Fruit fly (Drosophila melanogaster) whole organism, embryonic: Measurements from ENCODE around the gene CG6791.

Experiments
- ATbp ChIP-seq: fragments of 200-800 bp; sonication (Bioruptor generic); optimal IDR thresholded peaks from 2 replicates; lab custom pipeline; 2017; ENCODE audit warnings: missing biosample characterization, mild to moderate bottlenecking, missing genetic modification characterization, missing genetic modification reagents
- CG12391 ChIP-seq: fragments of 200-800 bp; sonication (Bioruptor generic); optimal IDR thresholded peaks from 3 replicates; lab custom pipeline; 2018; ENCODE audit warnings: missing biosample characterization, mild to moderate bottlenecking, missing genetic modification characterization, moderate library complexity
- CG16813 ChIP-seq: fragments of 200-800 bp; sonication (Bioruptor generic); IDR thresholded peaks from 3 replicates; pipeline ENCODE4 v1.3.6; 2022; ENCODE audit warnings: missing biosample characterization, missing genetic modification characterization; ENCODE audit not compliant: partially characterized antibody
- CG16863 ChIP-seq: fragments of 200-800 bp; sonication (Bioruptor generic); optimal IDR thresholded peaks from 3 replicates; lab custom pipeline; 2016; ENCODE audit warnings: missing biosample characterization, missing genetic modification characterization
- CG17186 ChIP-seq: fragments of 200-800 bp; sonication (Bioruptor generic); optimal IDR thresholded peaks from 3 replicates; lab custom pipeline; 2017; ENCODE audit warnings: missing biosample characterization, missing genetic modification reagents, missing genetic modification characterization
- CG18262 ChIP-seq: fragments of 200-800 bp; optimal IDR thresholded peaks from 3 replicates; lab custom pipeline; 2019; ENCODE audit warnings: missing biosample characterization, mild to moderate bottlenecking, missing genetic modification characterization, moderate library complexity
- CG2712 ChIP-seq: fragments of 200-800 bp; optimal IDR thresholded peaks from 3 replicates; lab custom pipeline; 2019; ENCODE audit warnings: missing biosample characterization, mild to moderate bottlenecking, missing genetic modification characterization, moderate library complexity
- CG30403 ChIP-seq: fragments of 200-800 bp; sonication (Bioruptor generic); optimal IDR thresholded peaks from 3 replicates; lab custom pipeline; 2016; ENCODE audit warnings: missing biosample characterization, missing genetic modification characterization
- CG3163 ChIP-seq: fragments of 200-800 bp; sonication (Bioruptor generic); optimal IDR thresholded peaks from 3 replicates; lab custom pipeline; 2016; ENCODE audit warnings: missing biosample characterization, missing genetic modification characterization
- CG4282 ChIP-seq: fragments of 200-800 bp; sonication (Bioruptor generic); optimal IDR thresholded peaks from 2 replicates; lab custom pipeline; 2016; ENCODE audit warnings: missing biosample characterization, missing genetic modification characterization
- CG8388 ChIP-seq: fragments of 200-800 bp; sonication (Bioruptor generic); optimal IDR thresholded peaks from 2 replicates; lab custom pipeline; 2019; ENCODE audit warnings: missing biosample characterization, mild to moderate bottlenecking, missing genetic modification characterization, moderate library complexity
- Dek ChIP-seq: fragments of 200-800 bp; sonication (Bioruptor generic); optimal IDR thresholded peaks from 3 replicates; lab custom pipeline; 2019; ENCODE audit warnings: missing biosample characterization, mild to moderate bottlenecking, missing genetic modification characterization, moderate library complexity
- Dfd ChIP-seq, 2 experiments: fragments of >200 bp; optimal IDR thresholded peaks; 2 replicates each; lab custom pipeline; 2017; ENCODE audit warnings: missing biosample characterization in 2 of 2, missing genetic modification characterization in 2 of 2
- Ssrp ChIP-seq: fragments of 200-800 bp; sonication (Bioruptor generic); optimal IDR thresholded peaks from 2 replicates; lab custom pipeline; 2018; ENCODE audit warnings: missing biosample characterization, mild to moderate bottlenecking, missing genetic modification characterization, moderate library complexity
- Trl ChIP-seq, 3 experiments: fragments of >200 bp in 2 of 3; fragments of 200-800 bp in 1 of 3; sonication (Bioruptor generic) in 1 of 3; optimal IDR thresholded peaks; 2 replicates in 1 of 3; 3 replicates in 2 of 3; lab custom pipeline; 2016 to 2017; ENCODE audit warnings: missing biosample characterization in 1 of 3, missing genetic modification characterization in 1 of 3
- ap ChIP-seq: fragments of 200-800 bp; sonication (Bioruptor generic); IDR thresholded peaks from 2 replicates; pipeline ENCODE4 v1.3.6; 2022; ENCODE audit warnings: missing biosample characterization, missing genetic modification characterization
- ara ChIP-seq: fragments of 200-800 bp; sonication (Bioruptor generic); IDR thresholded peaks from 2 replicates; pipeline ENCODE4 v1.3.6; 2022; ENCODE audit warnings: missing biosample characterization, missing genetic modification characterization
- bsh ChIP-seq, 2 experiments: fragments of 200-800 bp; sonication (Bioruptor generic); optimal IDR thresholded peaks; 2 replicates each; lab custom pipeline; 2017 to 2018; ENCODE audit warnings: mild to moderate bottlenecking in 2 of 2, missing biosample characterization in 2 of 2, missing genetic modification characterization in 2 of 2, moderate library complexity in 1 of 2
- chif ChIP-seq, 2 experiments: fragments of 200-800 bp; sonication (Bioruptor generic); optimal IDR thresholded peaks; 3 replicates each; lab custom pipeline; 2016; ENCODE audit warnings: missing biosample characterization in 2 of 2, missing genetic modification characterization in 2 of 2
- emc ChIP-seq: fragments of 200-800 bp; sonication (Bioruptor generic); optimal IDR thresholded peaks from 2 replicates; lab custom pipeline; 2016; ENCODE audit warnings: missing biosample characterization, missing genetic modification characterization
- fd3F ChIP-seq: fragments of 200-800 bp; sonication (Bioruptor generic); optimal IDR thresholded peaks from 2 replicates; lab custom pipeline; 2018; ENCODE audit warnings: missing biosample characterization, mild to moderate bottlenecking, missing genetic modification characterization, moderate library complexity
- gce ChIP-seq: fragments of 200-800 bp; sonication (Bioruptor generic); IDR thresholded peaks from 3 replicates; pipeline ENCODE4 v1.3.6; 2022; ENCODE audit warnings: missing biosample characterization, missing genetic modification characterization
- gem ChIP-seq: fragments of 200-800 bp; sonication (Bioruptor generic); optimal IDR thresholded peaks from 2 replicates; lab custom pipeline; 2019; ENCODE audit warnings: missing biosample characterization, mild to moderate bottlenecking, missing genetic modification characterization, moderate library complexity
- gfzf ChIP-seq: fragments of 200-800 bp; sonication (Bioruptor generic); optimal IDR thresholded peaks from 2 replicates; lab custom pipeline; 2016; ENCODE audit warnings: missing biosample characterization, mild to moderate bottlenecking, missing genetic modification characterization, moderate library complexity
- grau ChIP-seq: fragments of 200-800 bp; optimal IDR thresholded peaks from 3 replicates; lab custom pipeline; 2019; ENCODE audit warnings: missing biosample characterization, mild to moderate bottlenecking, missing genetic modification characterization, moderate library complexity
- gsb ChIP-seq: fragments of 200-800 bp; sonication (Bioruptor generic); IDR thresholded peaks from 2 replicates; pipeline ENCODE4 v1.3.6; 2022; ENCODE audit warnings: missing biosample characterization, missing genetic modification characterization
- gt ChIP-seq: fragments of 200-800 bp; sonication (Bioruptor generic); IDR thresholded peaks from 2 replicates; pipeline ENCODE4 v1.3.6; 2022; ENCODE audit warnings: missing biosample characterization, missing genetic modification characterization
- h ChIP-seq: fragments of >200 bp; optimal IDR thresholded peaks from 2 replicates; lab custom pipeline; 2017
- ken ChIP-seq: fragments of 200-800 bp; sonication (Bioruptor generic); IDR thresholded peaks from 3 replicates; pipeline ENCODE4 v1.3.6; 2022; ENCODE audit warnings: missing biosample characterization, missing genetic modification characterization
- knrl ChIP-seq: fragments of 200-800 bp; sonication (Bioruptor generic); IDR thresholded peaks from 3 replicates; pipeline ENCODE4 v1.3.6; 2022; ENCODE audit warnings: missing biosample characterization, missing genetic modification characterization; ENCODE audit not compliant: partially characterized antibody
- lov ChIP-seq, 2 experiments: fragments of 200-800 bp in 1 of 2; fragments of >200 bp in 1 of 2; sonication (Bioruptor generic) in 1 of 2; IDR thresholded peaks in 1 of 2; optimal IDR thresholded peaks in 1 of 2; 2 replicates in 1 of 2; 3 replicates in 1 of 2; pipeline versions ENCODE4 v1.3.6 to Lab custom; 2017 to 2022; ENCODE audit warnings: missing biosample characterization in 1 of 2, missing genetic modification characterization in 1 of 2
- pros ChIP-seq: fragments of 200-800 bp; sonication (Bioruptor generic); optimal IDR thresholded peaks from 3 replicates; lab custom pipeline; 2019; ENCODE audit warnings: missing biosample characterization, mild to moderate bottlenecking, missing genetic modification characterization, moderate library complexity
- sc ChIP-seq, 3 experiments: fragments of >200 bp in 2 of 3; fragments of 200-800 bp in 1 of 3; sonication (Bioruptor generic) in 1 of 3; optimal IDR thresholded peaks; 2 replicates in 2 of 3; 3 replicates in 1 of 3; lab custom pipeline; 2017; ENCODE audit warnings: mild to moderate bottlenecking in 1 of 3, missing biosample characterization in 1 of 3, missing genetic modification characterization in 1 of 3, missing genetic modification reagents in 1 of 3
- sqz ChIP-seq: fragments of 200-800 bp; sonication (Bioruptor generic); optimal IDR thresholded peaks from 3 replicates; lab custom pipeline; 2018; ENCODE audit warnings: missing biosample characterization, mild to moderate bottlenecking, missing genetic modification characterization
- sug ChIP-seq: fragments of 200-800 bp; optimal IDR thresholded peaks from 2 replicates; lab custom pipeline; 2019; ENCODE audit warnings: missing biosample characterization, mild to moderate bottlenecking, missing genetic modification characterization, moderate library complexity

CG6791 gene

dm6 chr3R:11613252-11614036, 23.5 kb upstream of the CG6791 start (continued):
- peak; percentile 1 for TF ChIP-seq ATbp
- peak; percentile 67 for TF ChIP-seq CG30403 (GFP tag; lab: Kevin White, UChicago)
- no peak for TF ChIP-seq h (lab: Kevin White, UChicago)
- TF ChIP-seq CG3163, result peak; percentile 44
- peak; percentile 11; the same call in 1 of the 2 replicates for TF ChIP-seq ap (GFP tag; lab: Robert Waterston, UW)
- TF ChIP-seq Dek (tag; lab: Kevin White, UChicago), result peak; percentile 56
- TF ChIP-seq chif (GFP tag; optimal IDR thresholded peaks at IDR 0.05; lab: Kevin White, UChicago), result peak; percentile 61 to 89
- TF ChIP-seq pros (GFP tag; lab: Kevin White, UChicago), result peak; percentile 83
- TF ChIP-seq sqz, result no peak
- TF ChIP-seq ken (GFP tag; lab: Robert Waterston, UW), result peak; percentile 74; the same call in 2 of the 3 replicates
- TF ChIP-seq fd3F (GFP tag; lab: Kevin White, UChicago), result peak; percentile 43
- no peak for TF ChIP-seq lov (optimal IDR thresholded peaks at IDR 0.05; lab: Kevin White, UChicago)
- peak; percentile 72; the same call in 1 of the 3 replicates for TF ChIP-seq lov (GFP tag; IDR thresholded peaks at IDR 0.05; lab: Robert Waterston, UW)
- TF ChIP-seq CG17186 (GFP tag; lab: Kevin White, UChicago), result no peak
- no peak for TF ChIP-seq sc (optimal IDR thresholded peaks at IDR 0.05; lab: Kevin White, UChicago)
- peak; percentile 22 for TF ChIP-seq sc (GFP tag; optimal IDR thresholded peaks at IDR 0.05; lab: Kevin White, UChicago)
- peak; percentile 3 for TF ChIP-seq gfzf (GFP tag; lab: Kevin White, UChicago)
- TF ChIP-seq CG12391 (tag; lab: Kevin White, UChicago), result peak; percentile 56
- TF ChIP-seq CG16863 (GFP tag; lab: Kevin White, UChicago), result peak; percentile 34
- no peak for TF ChIP-seq gsb (GFP tag; lab: Robert Waterston, UW)
- TF ChIP-seq CG16813 (GFP tag; lab: Robert Waterston, UW), result peak; percentile 46; the same call in 1 of the 3 replicates

- TF ChIP-seq CG4282, result no peak
- TF ChIP-seq sug (tag; lab: Kevin White, UChicago), result no peak
- TF ChIP-seq CG8388, result no peak
- no peak for TF ChIP-seq knrl (GFP tag; lab: Robert Waterston, UW)
- no peak for TF ChIP-seq gt
- no peak for TF ChIP-seq ara (GFP tag; lab: Robert Waterston, UW)
Measured at dm6 chr3R:11612467-11612866, 22.5 kb upstream of the CG6791 start.

- TF ChIP-seq Dfd (GFP tag; optimal IDR thresholded peaks at IDR 0.05; lab: Kevin White, UChicago), result no peak
- peak; percentile 24 for TF ChIP-seq gem
- TF ChIP-seq emc (GFP tag; lab: Kevin White, UChicago), result no peak
- peak; percentile 73 for TF ChIP-seq grau (tag; lab: Kevin White, UChicago)
- TF ChIP-seq gce, result no peak
- peak; percentile 13 for TF ChIP-seq CG18262 (tag; lab: Kevin White, UChicago)
- peak in 1 of 2 experiments; percentile 20 for TF ChIP-seq bsh (GFP tag; optimal IDR thresholded peaks at IDR 0.05; lab: Kevin White, UChicago)
- peak; percentile 11 for TF ChIP-seq Ssrp
- TF ChIP-seq CG2712, result peak; percentile 26
- peak in 1 of 2 experiments; percentile 8 for TF ChIP-seq Trl (optimal IDR thresholded peaks at IDR 0.05; lab: Kevin White, UChicago)
- TF ChIP-seq Trl (GFP tag; optimal IDR thresholded peaks at IDR 0.05; lab: Kevin White, UChicago), result no peak
Measured at dm6 chr3R:11606679-11607078, 16.7 kb upstream of the CG6791 start.
